Worm (Caenorhabditis elegans) whole organism, L2 larva: ENCODE data around the gene F21D5.9.

Experiments used
- C34F6.9 ChIP-seq: fragments of 150-350 bp; optimal IDR thresholded peaks from 2 replicates; lab custom pipeline; 2014; ENCODE audit warnings: missing biosample characterization, missing genetic modification characterization
- R02D3.7 ChIP-seq: fragments of 150-350 bp; optimal IDR thresholded peaks from 2 replicates; lab custom pipeline; 2014; ENCODE audit warnings: missing biosample characterization, missing genetic modification characterization
- Y55F3AM.14 ChIP-seq: fragments of 200-800 bp; sonication (Bioruptor generic); optimal IDR thresholded peaks from 2 replicates; lab custom pipeline; 2018; ENCODE audit warnings: mild to moderate bottlenecking, missing genetic modification characterization, missing compliant biosample characterization
- ZK546.5 ChIP-seq: sonication (generic microtip); optimal IDR thresholded peaks from 2 replicates; lab custom pipeline; 2017; ENCODE audit warnings: missing biosample characterization, missing genetic modification characterization
- alr-1 ChIP-seq: fragments of 150-350 bp; optimal IDR thresholded peaks from 2 replicates; lab custom pipeline; 2014; ENCODE audit warnings: missing biosample characterization, missing genetic modification characterization
- blmp-1 ChIP-seq: sonication (generic microtip); optimal IDR thresholded peaks from 2 replicates; lab custom pipeline; 2017; ENCODE audit warnings: missing genetic modification characterization, mild to moderate bottlenecking, missing compliant biosample characterization, antibody characterized with exemption, moderate library complexity; ENCODE audit not compliant: insufficient read depth
- ceh-16 ChIP-seq: fragments of 150-350 bp; optimal IDR thresholded peaks from 2 replicates; lab custom pipeline; 2014; ENCODE audit warnings: missing biosample characterization, missing genetic modification characterization
- ceh-82 ChIP-seq: fragments of 150-350 bp; optimal IDR thresholded peaks from 2 replicates; lab custom pipeline; 2014; ENCODE audit warnings: missing biosample characterization, missing genetic modification characterization
- crh-2 ChIP-seq: sonication (generic microtip); optimal IDR thresholded peaks from 2 replicates; lab custom pipeline; 2017; ENCODE audit warnings: missing biosample characterization, missing genetic modification characterization
- egl-27 ChIP-seq: sonication (generic microtip); optimal IDR thresholded peaks from 3 replicates; lab custom pipeline; 2017; ENCODE audit warnings: missing biosample characterization, missing genetic modification reagents, missing genetic modification characterization
- elt-1 ChIP-seq: fragments of 150-350 bp; optimal IDR thresholded peaks from 2 replicates; lab custom pipeline; 2014; ENCODE audit warnings: missing biosample characterization, missing genetic modification characterization
- elt-3 ChIP-seq: sonication (generic microtip); optimal IDR thresholded peaks from 2 replicates; lab custom pipeline; 2017; ENCODE audit warnings: missing biosample characterization, missing genetic modification characterization
- fos-1 ChIP-seq: fragments of 150-350 bp; optimal IDR thresholded peaks from 2 replicates; lab custom pipeline; 2014; ENCODE audit warnings: missing biosample characterization, missing genetic modification characterization
- gmeb-1 ChIP-seq: fragments of 150-350 bp; optimal IDR thresholded peaks from 2 replicates; lab custom pipeline; 2014; ENCODE audit warnings: missing biosample characterization, missing genetic modification characterization
- lin-11 ChIP-seq: fragments of 150-350 bp; sonication (generic microtip); optimal IDR thresholded peaks from 2 replicates; lab custom pipeline; 2014; ENCODE audit warnings: missing biosample characterization, missing genetic modification characterization, inconsistent platforms, mixed read lengths
- lsy-2 ChIP-seq, 2 experiments: fragments of 150-350 bp in 1 of 2; sonication (generic microtip) in 1 of 2; optimal IDR thresholded peaks; 2 replicates each; lab custom pipeline; 2014 to 2017; ENCODE audit warnings: missing biosample characterization in 2 of 2, missing genetic modification characterization in 2 of 2
- mdl-1 ChIP-seq, 2 experiments: fragments of 150-350 bp in 1 of 2; sonication (generic microtip) in 1 of 2; optimal IDR thresholded peaks; 2 replicates each; lab custom pipeline; 2017; ENCODE audit warnings: missing biosample characterization in 2 of 2, missing genetic modification characterization in 2 of 2
- nhr-10 ChIP-seq: sonication (generic microtip); optimal IDR thresholded peaks from 2 replicates; lab custom pipeline; 2017; ENCODE audit warnings: missing biosample characterization, missing genetic modification characterization
- nhr-11 ChIP-seq: fragments of 150-350 bp; optimal IDR thresholded peaks from 2 replicates; lab custom pipeline; 2014; ENCODE audit warnings: missing biosample characterization, missing genetic modification characterization
- nhr-12 ChIP-seq: fragments of 150-350 bp; optimal IDR thresholded peaks from 2 replicates; lab custom pipeline; 2014; ENCODE audit warnings: missing biosample characterization, missing genetic modification characterization
- nhr-129 ChIP-seq: fragments of 150-350 bp; optimal IDR thresholded peaks from 2 replicates; lab custom pipeline; 2014; ENCODE audit warnings: missing biosample characterization, missing genetic modification characterization
- nhr-25 ChIP-seq: fragments of 150-350 bp; sonication (generic microtip); optimal IDR thresholded peaks from 3 replicates; lab custom pipeline; 2014; ENCODE audit warnings: missing biosample characterization, missing genetic modification characterization
- nhr-77 ChIP-seq: fragments of 150-350 bp; optimal IDR thresholded peaks from 2 replicates; lab custom pipeline; 2014; ENCODE audit warnings: missing biosample characterization, missing genetic modification characterization
- peb-1 ChIP-seq: fragments of 150-350 bp; optimal IDR thresholded peaks from 2 replicates; lab custom pipeline; 2014; ENCODE audit warnings: missing biosample characterization, missing genetic modification characterization
- skn-1 ChIP-seq: sonication (generic microtip); optimal IDR thresholded peaks from 2 replicates; lab custom pipeline; 2017; ENCODE audit warnings: missing biosample characterization, missing genetic modification characterization
- sma-3 ChIP-seq: sonication (generic microtip); optimal IDR thresholded peaks from 2 replicates; lab custom pipeline; 2016; ENCODE audit warnings: missing genetic modification reagents, missing genetic modification characterization, missing compliant biosample characterization
- sma-9 ChIP-seq, 2 experiments: fragments of 150-350 bp in 1 of 2; sonication (generic microtip) in 1 of 2; optimal IDR thresholded peaks; 2 replicates each; lab custom pipeline; 2014 to 2016; ENCODE audit warnings: missing genetic modification characterization in 2 of 2, mild to moderate bottlenecking in 1 of 2, missing biosample characterization in 1 of 2, missing compliant biosample characterization in 1 of 2, missing genetic modification reagents in 1 of 2, moderate library complexity in 1 of 2
- snpc-4 ChIP-seq: fragments of 150-350 bp; optimal IDR thresholded peaks from 2 replicates; lab custom pipeline; 2014; ENCODE audit warnings: missing biosample characterization, missing genetic modification characterization
- zag-1 ChIP-seq: fragments of 150-350 bp; optimal IDR thresholded peaks from 2 replicates; lab custom pipeline; 2014; ENCODE audit warnings: missing biosample characterization, missing genetic modification characterization
- ztf-4 ChIP-seq: fragments of 150-350 bp; optimal IDR thresholded peaks from 2 replicates; lab custom pipeline; 2014; ENCODE audit warnings: missing biosample characterization, missing genetic modification characterization

The F21D5.9 gene

ce11 chrIV:8729636-8730035 is 5.8 kb downstream of the F21D5.9 start:
- TF ChIP-seq crh-2 (peak; percentile 1), sma-9 (GFP tag; optimal IDR thresholded peaks at IDR 0.05; lab: Kevin White, UChicago) (peak; percentile 38), sma-9 (tag; optimal IDR thresholded peaks at IDR 0.05; lab: Kevin White, UChicago) (no peak), elt-1 (tag; lab: Kevin White, UChicago) (no peak), fos-1 (tag; lab: Kevin White, UChicago) (peak; percentile 16)

ce11 chrIV:8730469-8730868 is 6.6 kb downstream of the F21D5.9 start, which contains the start of gene F21D5.3:
Gene F21D5.3, plus strand, starts transcription at chrIV:8730815.
- TF ChIP-seq sma-3 (GFP tag; lab: Kevin White, UChicago) = no peak
- TF ChIP-seq nhr-11 (tag; lab: Kevin White, UChicago) = no peak
- no peak for TF ChIP-seq ztf-4 (tag; lab: Kevin White, UChicago)
- TF ChIP-seq crh-2 = peak; percentile 41
- no peak for TF ChIP-seq ZK546.5 (tag; lab: Kevin White, UChicago)
- TF ChIP-seq C34F6.9 (tag; lab: Kevin White, UChicago) = no peak
- peak; percentile 42 for TF ChIP-seq sma-9 (GFP tag; optimal IDR thresholded peaks at IDR 0.05; lab: Kevin White, UChicago)
- no peak for TF ChIP-seq sma-9 (tag; optimal IDR thresholded peaks at IDR 0.05; lab: Kevin White, UChicago)
- peak; percentile 94 for TF ChIP-seq fos-1 (tag; lab: Kevin White, UChicago)
- TF ChIP-seq gmeb-1 = peak; percentile 16

ce11 chrIV:8737354-8737753 is 13.5 kb downstream of the F21D5.9 start:
- TF ChIP-seq C34F6.9 (tag; lab: Kevin White, UChicago) = peak; percentile 62
- TF ChIP-seq lsy-2 (tag; optimal IDR thresholded peaks at IDR 0.05; lab: Kevin White, UChicago) = peak in 1 of 2 experiments; percentile 17
- no peak for TF ChIP-seq snpc-4
- TF ChIP-seq, all 48 proteins: peak for 2

ce11 chrIV:8737787-8738186 is 14.0 kb downstream of the F21D5.9 start, which contains the start of gene F21D5.4:
Gene F21D5.4, plus strand, starts transcription at chrIV:8738087.
- no peak for TF ChIP-seq R02D3.7 (tag; lab: Kevin White, UChicago)
- no peak for TF ChIP-seq fos-1 (tag; lab: Kevin White, UChicago)
- TF ChIP-seq alr-1 (tag; lab: Kevin White, UChicago) = no peak
- TF ChIP-seq Y55F3AM.14 (GFP tag; lab: Kevin White, UChicago) = no peak
- no peak for TF ChIP-seq nhr-25 (tag; lab: Kevin White, UChicago)

ce11 chrIV:8739294-8739693 is 15.5 kb downstream of the F21D5.9 start, which contains the start of gene F21D5.5:
Gene F21D5.5, minus strand, starts transcription at chrIV:8739394.
- no peak for TF ChIP-seq ZK546.5 (tag; lab: Kevin White, UChicago)
- no peak for TF ChIP-seq elt-3 (tag; lab: Kevin White, UChicago)

DNA sequence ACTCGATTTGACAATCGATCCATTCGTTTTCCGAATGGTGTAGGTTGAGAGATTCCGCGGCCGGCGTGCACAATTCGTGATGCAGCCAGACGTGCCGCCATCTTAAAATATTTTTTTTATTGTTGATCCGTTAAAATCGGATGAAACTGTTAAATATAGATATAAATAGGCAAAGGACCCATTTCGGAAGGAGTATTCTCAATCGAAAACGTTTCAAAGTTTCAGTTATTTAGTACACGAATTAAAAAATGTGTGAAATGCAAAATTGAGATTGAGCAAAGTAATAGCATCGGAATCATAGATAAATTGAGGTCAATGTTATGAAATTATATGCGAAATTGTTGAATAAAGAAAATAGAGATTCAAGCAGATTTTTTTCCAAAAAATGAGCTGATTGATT is 16.1 kb downstream of the F21D5.9 start, which contains the start of gene mrps-33:
Gene mrps-33, minus strand, starts transcription at position 101 of the 400 bp plus-strand sequence.
- TF ChIP-seq ZK546.5 (tag; lab: Kevin White, UChicago) (no peak), nhr-10 (tag; lab: Kevin White, UChicago) (no peak), ceh-16 (tag; lab: Kevin White, UChicago) (no peak), peb-1 (no peak), ceh-82 (tag; lab: Kevin White, UChicago) (no peak), gmeb-1 (no peak), skn-1 (tag; lab: Kevin White, UChicago) (no peak), zag-1 (tag; lab: Kevin White, UChicago) (no peak), elt-3 (tag; lab: Kevin White, UChicago) (no peak), blmp-1 (tag; lab: Kevin White, UChicago) (no peak), alr-1 (tag; lab: Kevin White, UChicago) (no peak), nhr-12 (tag; lab: Kevin White, UChicago) (no peak), lin-11 (tag; lab: Kevin White, UChicago) (no peak), mdl-1 (tag; optimal IDR thresholded peaks at IDR 0.05; lab: Kevin White, UChicago) (no peak), egl-27 (tag; lab: Kevin White, UChicago) (no peak), nhr-77 (tag; lab: Kevin White, UChicago) (no peak), nhr-129 (tag; lab: Kevin White, UChicago) (no peak), C34F6.9 (tag; lab: Kevin White, UChicago) (no peak)
